Worm (Caenorhabditis elegans) whole organism, L1 larva: ENCODE results near the gene dpff-1.
A peak's percentile ranks its signal among the peaks of the same experiment; 100 is the strongest.

Experiments
- C34B4.2 ChIP-seq: sonication (generic microtip); optimal IDR thresholded peaks from 2 replicates; lab custom pipeline; 2017; ENCODE audit warnings: mild to moderate bottlenecking, missing genetic modification characterization, missing compliant biosample characterization
- F16B12.6 ChIP-seq: fragments of 150-350 bp; optimal IDR thresholded peaks from 2 replicates; lab custom pipeline; 2014; ENCODE audit warnings: missing biosample characterization, missing genetic modification characterization
- Y116A8C.19 ChIP-seq: sonication (generic microtip); optimal IDR thresholded peaks from 2 replicates; lab custom pipeline; 2016; ENCODE audit warnings: missing compliant biosample characterization, missing genetic modification characterization, borderline replicate concordance
- aha-1 ChIP-seq: fragments of 150-350 bp; optimal IDR thresholded peaks from 2 replicates; lab custom pipeline; 2014; ENCODE audit warnings: missing biosample characterization, missing genetic modification characterization
- ceh-63 ChIP-seq: fragments of 200-800 bp; sonication (Bioruptor generic); optimal IDR thresholded peaks from 2 replicates; lab custom pipeline; 2018; ENCODE audit warnings: mild to moderate bottlenecking, missing genetic modification characterization, missing compliant biosample characterization
- dpl-1 ChIP-seq, 3 experiments: fragments of 150-350 bp in 2 of 3; sonication (generic microtip) in 1 of 3; optimal IDR thresholded peaks; 2 replicates each; lab custom pipeline; 2014 to 2017; ENCODE audit warnings: missing biosample characterization in 3 of 3, missing genetic modification characterization in 3 of 3, missing genetic modification reagents in 3 of 3
- dsc-1 ChIP-seq: sonication (generic microtip); optimal IDR thresholded peaks from 2 replicates; lab custom pipeline; 2016; ENCODE audit warnings: mild to moderate bottlenecking, missing genetic modification characterization, missing compliant biosample characterization
- efl-1 ChIP-seq, 4 experiments: fragments of 150-350 bp; optimal IDR thresholded peaks in 3 of 4; peaks in 1 of 4; 1 replicate in 1 of 4; 2 replicates in 3 of 4; lab custom pipeline; 2014; ENCODE audit warnings: missing biosample characterization in 2 of 4, missing genetic modification characterization in 2 of 4, missing genetic modification reagents in 2 of 4
- egl-27 ChIP-seq, 2 experiments: fragments of 150-350 bp in 1 of 2; sonication (generic microtip); optimal IDR thresholded peaks; 3 replicates each; lab custom pipeline; 2017 to 2018; ENCODE audit warnings: missing biosample characterization in 2 of 2, missing genetic modification characterization in 2 of 2, missing genetic modification reagents in 2 of 2
- fkh-4 ChIP-seq: sonication (generic microtip); optimal IDR thresholded peaks from 2 replicates; lab custom pipeline; 2016; ENCODE audit warnings: missing compliant biosample characterization, missing genetic modification characterization, borderline replicate concordance
- grh-1 ChIP-seq: fragments of 200-800 bp; sonication (Bioruptor generic); IDR thresholded peaks from 2 replicates; pipeline ENCODE4 v1.3.6; 2022; ENCODE audit warnings: missing genetic modification reagents, missing genetic modification characterization, missing compliant biosample characterization
- hlh-17 ChIP-seq: fragments of 200-800 bp; sonication (Bioruptor generic); optimal IDR thresholded peaks from 2 replicates; lab custom pipeline; 2018; ENCODE audit warnings: missing genetic modification characterization, mild to moderate bottlenecking, missing compliant biosample characterization, moderate library complexity, borderline replicate concordance
- hpl-2 ChIP-seq: fragments of 150-350 bp; optimal IDR thresholded peaks from 2 replicates; lab custom pipeline; 2014; ENCODE audit warnings: missing biosample characterization, missing genetic modification reagents, missing genetic modification characterization
- jun-1 ChIP-seq: fragments of 150-350 bp; optimal IDR thresholded peaks from 2 replicates; lab custom pipeline; 2014; ENCODE audit warnings: missing biosample characterization, missing genetic modification reagents, missing genetic modification characterization
- lin-14 ChIP-seq: fragments of 200-800 bp; sonication (Bioruptor generic); optimal IDR thresholded peaks from 2 replicates; lab custom pipeline; 2018; ENCODE audit warnings: mild to moderate bottlenecking, missing genetic modification characterization, moderate library complexity, missing compliant biosample characterization
- lin-35 ChIP-seq, 2 experiments: fragments of 150-350 bp; optimal IDR thresholded peaks; 2 replicates each; lab custom pipeline; 2014; ENCODE audit warnings: missing biosample characterization in 2 of 2, missing genetic modification characterization in 2 of 2, missing genetic modification reagents in 2 of 2
- lir-3 ChIP-seq: sonication (generic microtip); optimal IDR thresholded peaks from 2 replicates; lab custom pipeline; 2016; ENCODE audit warnings: mild to moderate bottlenecking, missing genetic modification characterization, moderate library complexity, missing compliant biosample characterization; ENCODE audit not compliant: poor library complexity
- lsy-2 ChIP-seq, 2 experiments: fragments of 150-350 bp; optimal IDR thresholded peaks; 2 replicates each; lab custom pipeline; 2014; ENCODE audit warnings: missing biosample characterization in 2 of 2, missing genetic modification characterization in 2 of 2
- mdl-1 ChIP-seq, 2 experiments: fragments of 150-350 bp; optimal IDR thresholded peaks; 2 replicates each; lab custom pipeline; 2014 to 2017; ENCODE audit warnings: missing biosample characterization in 2 of 2, missing genetic modification characterization in 2 of 2, inconsistent platforms in 1 of 2
- mef-2 ChIP-seq: fragments of 150-350 bp; optimal IDR thresholded peaks from 2 replicates; lab custom pipeline; 2014; ENCODE audit warnings: missing biosample characterization, missing genetic modification characterization
- nhr-19 ChIP-seq: fragments of 200-800 bp; sonication (Bioruptor generic); conservative IDR thresholded peaks from 2 replicates; pipeline ENCODE4 v1.3.6; 2022; ENCODE audit warnings: missing genetic modification characterization, missing compliant biosample characterization
- nhr-237 ChIP-seq: fragments of 150-350 bp; optimal IDR thresholded peaks from 2 replicates; lab custom pipeline; 2014; ENCODE audit warnings: missing biosample characterization, missing genetic modification characterization
- nhr-28 ChIP-seq: fragments of 150-350 bp; optimal IDR thresholded peaks from 2 replicates; lab custom pipeline; 2014; ENCODE audit warnings: missing biosample characterization, missing genetic modification characterization
- nhr-47 ChIP-seq: sonication (generic microtip); optimal IDR thresholded peaks from 2 replicates; lab custom pipeline; 2016; ENCODE audit warnings: mild to moderate bottlenecking, missing genetic modification characterization, moderate library complexity, missing compliant biosample characterization
- nhr-71 ChIP-seq: sonication (generic microtip); optimal IDR thresholded peaks from 2 replicates; lab custom pipeline; 2016; ENCODE audit warnings: mild to moderate bottlenecking, missing genetic modification characterization, moderate library complexity, missing compliant biosample characterization
- nhr-76 ChIP-seq: sonication (generic microtip); optimal IDR thresholded peaks from 2 replicates; lab custom pipeline; 2017; ENCODE audit warnings: missing biosample characterization, missing genetic modification characterization
- nhr-84 ChIP-seq: sonication (generic microtip); optimal IDR thresholded peaks from 2 replicates; lab custom pipeline; 2017; ENCODE audit warnings: missing biosample characterization, missing genetic modification characterization
- nhr-90 ChIP-seq: sonication (generic microtip); optimal IDR thresholded peaks from 2 replicates; lab custom pipeline; 2016; ENCODE audit warnings: mild to moderate bottlenecking, missing genetic modification characterization, missing compliant biosample characterization; ENCODE audit not compliant: poor library complexity
- pqm-1 ChIP-seq: sonication (generic microtip); optimal IDR thresholded peaks from 3 replicates; lab custom pipeline; 2017; ENCODE audit warnings: missing biosample characterization, missing genetic modification characterization
- rnt-1 ChIP-seq: sonication (generic microtip); optimal IDR thresholded peaks from 2 replicates; lab custom pipeline; 2016; ENCODE audit warnings: mild to moderate bottlenecking, missing genetic modification characterization, moderate library complexity, missing compliant biosample characterization
- snu-23 ChIP-seq: sonication (generic microtip); optimal IDR thresholded peaks from 2 replicates; lab custom pipeline; 2016; ENCODE audit warnings: missing genetic modification characterization, missing compliant biosample characterization
- sox-4 ChIP-seq: sonication (generic microtip); optimal IDR thresholded peaks from 2 replicates; lab custom pipeline; 2016; ENCODE audit warnings: missing genetic modification characterization, missing compliant biosample characterization
- sup-37 ChIP-seq: fragments of 200-800 bp; sonication (Bioruptor generic); optimal IDR thresholded peaks from 2 replicates; lab custom pipeline; 2018; ENCODE audit warnings: mild to moderate bottlenecking, missing genetic modification characterization, missing compliant biosample characterization
- tlp-1 ChIP-seq: fragments of 150-350 bp; optimal IDR thresholded peaks from 2 replicates; lab custom pipeline; 2014; ENCODE audit warnings: missing biosample characterization, missing genetic modification characterization
- unc-130 ChIP-seq: fragments of 150-350 bp; optimal IDR thresholded peaks from 2 replicates; lab custom pipeline; 2017; ENCODE audit warnings: missing biosample characterization, missing genetic modification characterization, inconsistent platforms
- unc-30 ChIP-seq: sonication (generic microtip); optimal IDR thresholded peaks from 2 replicates; lab custom pipeline; 2017; ENCODE audit warnings: missing biosample characterization, missing genetic modification characterization
- unc-62 ChIP-seq: fragments of 150-350 bp; optimal IDR thresholded peaks from 2 replicates; lab custom pipeline; 2014; ENCODE audit warnings: missing biosample characterization, missing genetic modification reagents, missing genetic modification characterization
- vab-15 ChIP-seq: sonication (generic microtip); optimal IDR thresholded peaks from 2 replicates; lab custom pipeline; 2017; ENCODE audit warnings: missing genotype, mild to moderate bottlenecking, missing genetic modification characterization, missing compliant biosample characterization
- zag-1 ChIP-seq: fragments of 150-350 bp; optimal IDR thresholded peaks from 2 replicates; lab custom pipeline; 2014; ENCODE audit warnings: missing biosample characterization, missing genetic modification characterization
- zip-4 ChIP-seq: fragments of 200-800 bp; sonication (Bioruptor generic); optimal IDR thresholded peaks from 2 replicates; lab custom pipeline; 2018; ENCODE audit warnings: mild to moderate bottlenecking, missing genetic modification characterization, moderate library complexity, missing compliant biosample characterization
- ztf-4 ChIP-seq: fragments of 150-350 bp; optimal IDR thresholded peaks from 2 replicates; lab custom pipeline; 2014; ENCODE audit warnings: missing biosample characterization, missing genetic modification characterization

The dpff-1 gene

ce11 chrIII:5906059-5906458, at the start of gene dpff-1:
Gene dpff-1, minus strand, starts transcription at chrIII:5906346.
- TF ChIP-seq C34B4.2 (no peak), nhr-47 (tag; lab: Kevin White, UChicago) (peak; percentile 7), ztf-4 (no peak), dpl-1 (GFP tag; optimal IDR thresholded peaks at IDR 0.05; lab: Kevin White, UChicago) (peak; percentile 25 to 52 (median 37)), nhr-90 (tag; lab: Kevin White, UChicago) (no peak), unc-62 (GFP tag; lab: Kevin White, UChicago) (no peak), zag-1 (no peak), Y116A8C.19 (tag; lab: Kevin White, UChicago) (no peak), nhr-76 (tag; lab: Kevin White, UChicago) (no peak), tlp-1 (tag; lab: Kevin White, UChicago) (no peak), vab-15 (tag; lab: Kevin White, UChicago) (no peak), lin-14 (GFP tag; lab: Kevin White, UChicago) (peak; percentile 43), fkh-4 (tag; lab: Kevin White, UChicago) (no peak), nhr-19 (GFP tag; lab: Robert Waterston, UW) (no peak), hpl-2 (GFP tag; lab: Kevin White, UChicago) (no peak), egl-27 (tag; optimal IDR thresholded peaks at IDR 0.05; lab: Kevin White, UChicago) (no peak), efl-1 (optimal IDR thresholded peaks at IDR 0.05; lab: Kevin White, UChicago) (peak; percentile 42 to 47), efl-1 (GFP tag; optimal IDR thresholded peaks at IDR 0.05 in 1 of 2; lab: Kevin White, UChicago) (peak; percentile 31 to 93), grh-1 (GFP tag; lab: Robert Waterston, UW) (no peak), rnt-1 (peak; percentile 50), jun-1 (no peak), lsy-2 (tag; optimal IDR thresholded peaks at IDR 0.05; lab: Kevin White, UChicago) (peak; percentile 22 to 42), lin-35 (GFP tag; optimal IDR thresholded peaks at IDR 0.05; lab: Kevin White, UChicago) (peak; percentile 36 to 54), unc-30 (no peak), nhr-237 (no peak), dsc-1 (tag; lab: Kevin White, UChicago) (no peak), snu-23 (GFP tag; lab: Kevin White, UChicago) (peak; percentile 35), pqm-1 (tag; lab: Kevin White, UChicago) (no peak), sup-37 (GFP tag; lab: Kevin White, UChicago) (no peak), mef-2 (tag; lab: Kevin White, UChicago) (no peak), F16B12.6 (tag; lab: Kevin White, UChicago) (peak; percentile 89), nhr-84 (tag; lab: Kevin White, UChicago) (no peak), aha-1 (tag; lab: Kevin White, UChicago) (no peak), nhr-71 (peak; percentile 38), hlh-17 (GFP tag; lab: Kevin White, UChicago) (no peak), lir-3 (tag; lab: Kevin White, UChicago) (no peak), unc-130 (tag; lab: Kevin White, UChicago) (peak; percentile 11)

ce11 chrIII:5953913-5954290, 47.8 kb upstream of the dpff-1 start:
- TF ChIP-seq sox-4 (tag; lab: Kevin White, UChicago) (no peak), mdl-1 (tag; optimal IDR thresholded peaks at IDR 0.05; lab: Kevin White, UChicago) (no peak), nhr-28 (no peak), zip-4 (GFP tag; lab: Kevin White, UChicago) (no peak), ceh-63 (GFP tag; lab: Kevin White, UChicago) (no peak), dpl-1 (GFP tag; optimal IDR thresholded peaks at IDR 0.05; lab: Kevin White, UChicago) (no peak)
